Fruit fly (Drosophila melanogaster) whole organism, embryonic: ENCODE results near the gene Rcd5.

Experiments
- CG10267 ChIP-seq: fragments of 200-800 bp; sonication (Bioruptor generic); optimal IDR thresholded peaks from 2 replicates; lab custom pipeline; 2018; ENCODE audit warnings: missing biosample characterization, mild to moderate bottlenecking, missing genetic modification characterization, moderate library complexity
- CG13894 ChIP-seq: fragments of 200-800 bp; sonication (Bioruptor generic); optimal IDR thresholded peaks from 3 replicates; lab custom pipeline; 2018; ENCODE audit warnings: missing biosample characterization, mild to moderate bottlenecking, missing genetic modification characterization, moderate library complexity
- CG9609 ChIP-seq: fragments of 200-800 bp; sonication (Bioruptor generic); optimal IDR thresholded peaks from 3 replicates; lab custom pipeline; 2016; ENCODE audit warnings: missing biosample characterization, missing genetic modification characterization
- Lpt ChIP-seq: fragments of >200 bp; optimal IDR thresholded peaks from 2 replicates; lab custom pipeline; 2018; ENCODE audit warnings: missing biosample characterization, missing genetic modification characterization
- MESR4 ChIP-seq: fragments of 200-800 bp; sonication (Bioruptor generic); optimal IDR thresholded peaks from 2 replicates; lab custom pipeline; 2018; ENCODE audit warnings: missing biosample characterization, mild to moderate bottlenecking, missing genetic modification characterization, moderate library complexity
- Optix ChIP-seq: fragments of 200-800 bp; sonication (Bioruptor generic); IDR thresholded peaks from 3 replicates; pipeline ENCODE4 v1.3.6; 2022; ENCODE audit warnings: missing biosample characterization, missing genetic modification characterization
- eyg ChIP-seq: fragments of 200-800 bp; sonication (Bioruptor generic); optimal IDR thresholded peaks from 3 replicates; lab custom pipeline; 2016; ENCODE audit warnings: missing biosample characterization, missing genetic modification characterization
- pb ChIP-seq: fragments of 200-800 bp; sonication (Bioruptor generic); optimal IDR thresholded peaks from 3 replicates; lab custom pipeline; 2016; ENCODE audit warnings: missing biosample characterization, missing genetic modification characterization
- stwl ChIP-seq: fragments of 200-800 bp; sonication (Bioruptor generic); optimal IDR thresholded peaks from 3 replicates; lab custom pipeline; 2018; ENCODE audit warnings: missing biosample characterization, mild to moderate bottlenecking, missing genetic modification characterization, moderate library complexity

DNA sequence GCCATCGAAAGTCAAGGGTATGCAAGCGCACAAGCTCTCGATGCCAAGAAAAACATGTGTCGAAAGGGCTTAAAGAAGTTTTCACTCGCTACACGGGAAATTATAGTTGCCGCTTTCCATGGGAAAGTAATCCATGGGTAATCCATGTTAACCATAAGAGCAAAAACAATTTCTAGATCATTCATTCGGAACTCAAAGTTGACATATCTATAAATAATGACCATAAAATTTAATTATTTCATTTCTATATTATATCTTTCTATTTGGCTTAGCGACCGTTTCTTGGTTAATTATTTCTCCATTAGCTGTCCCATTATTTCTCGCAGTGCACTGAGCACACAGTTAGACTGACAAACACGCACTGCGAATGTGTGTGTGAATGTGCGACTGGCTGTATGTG, 39.6 kb upstream of the Rcd5 start:
- TF ChIP-seq CG9609 (no peak), CG10267 (no peak), Lpt (GFP tag; lab: Kevin White, UChicago) (no peak), pb (GFP tag; lab: Kevin White, UChicago) (no peak), Optix (GFP tag; lab: Robert Waterston, UW) (no peak), eyg (GFP tag; lab: Kevin White, UChicago) (no peak), stwl (tag; lab: Kevin White, UChicago) (no peak), MESR4 (GFP tag; lab: Kevin White, UChicago) (no peak), CG13894 (tag; lab: Kevin White, UChicago) (no peak)
